Fruit fly (Drosophila melanogaster) whole organism, prepupa: Measurements from ENCODE around the gene Nup58.

ENCODE experiments used
- OdsH ChIP-seq: fragments of 200-800 bp; sonication (Bioruptor generic); optimal IDR thresholded peaks from 3 replicates; lab custom pipeline; 2016; ENCODE audit warnings: missing biosample characterization, missing genetic modification characterization
- Sox102F ChIP-seq: fragments of 200-800 bp; sonication (Bioruptor generic); optimal IDR thresholded peaks from 2 replicates; lab custom pipeline; 2016; ENCODE audit warnings: missing biosample characterization, mild to moderate bottlenecking, missing genetic modification characterization

DNA sequence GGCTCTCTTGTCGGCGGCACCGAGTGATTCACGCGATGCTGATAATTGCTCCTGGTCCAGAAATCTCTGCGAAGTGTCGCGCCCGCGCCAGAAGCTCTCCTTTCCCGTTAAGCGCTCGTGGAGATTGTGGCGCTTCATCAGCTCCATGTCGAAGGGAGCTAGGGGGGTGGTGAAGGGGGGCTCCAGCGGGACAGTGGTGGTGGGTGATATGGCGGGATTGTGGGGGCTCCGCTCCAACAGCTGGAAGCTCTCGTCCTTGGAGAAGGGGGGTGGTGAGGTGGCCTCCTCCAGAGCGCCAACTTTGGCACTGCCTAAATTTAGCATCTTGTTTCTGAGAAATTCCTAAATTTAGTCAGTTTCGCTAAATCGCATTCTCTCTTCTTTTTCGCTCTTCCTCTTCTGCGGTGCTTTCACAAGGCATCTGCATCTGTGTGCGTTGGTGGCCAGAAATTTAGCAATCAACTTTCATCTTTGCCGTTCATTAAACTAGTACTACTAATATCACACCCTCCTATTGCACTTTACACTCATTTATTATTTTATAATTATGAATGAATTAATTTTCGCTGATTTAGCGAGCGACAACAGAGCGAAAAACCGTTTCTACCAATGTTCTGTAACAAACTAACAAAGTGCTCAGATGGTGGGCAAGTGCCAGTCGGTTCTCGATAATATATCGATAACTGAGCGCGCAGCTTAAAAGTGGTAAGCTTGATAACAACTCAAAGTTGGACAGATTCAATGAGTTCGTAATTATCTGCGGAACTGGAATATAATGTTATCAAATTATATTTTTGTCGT, 2.5 kb upstream of the Nup58 start, which contains the start of gene subdued:
- TF ChIP-seq Sox102F (GFP tag; lab: Kevin White, UChicago) (no peak), OdsH (GFP tag; lab: Kevin White, UChicago) (no peak)
